Worm (Caenorhabditis elegans) whole organism, early embryonic: ENCODE measurements around the gene daf-14.

Source experiments
- F13C5.2 ChIP-seq: sonication (generic microtip); optimal IDR thresholded peaks from 2 replicates; lab custom pipeline; 2017; ENCODE audit warnings: mild to moderate bottlenecking, missing genetic modification characterization, inconsistent platforms, missing compliant biosample characterization
- aly-1 ChIP-seq: sonication (generic microtip); optimal IDR thresholded peaks from 2 replicates; lab custom pipeline; 2016; ENCODE audit warnings: missing genetic modification characterization, missing compliant biosample characterization
- ama-1 ChIP-seq: fragments of 150-350 bp; optimal IDR thresholded peaks from 2 replicates; lab custom pipeline; 2014
- ceh-13 ChIP-seq: fragments of 200-800 bp; sonication (Bioruptor generic); optimal IDR thresholded peaks from 2 replicates; lab custom pipeline; 2018; ENCODE audit warnings: mild to moderate bottlenecking, missing genetic modification characterization, missing compliant biosample characterization
- flt-1 ChIP-seq: fragments of 200-800 bp; sonication (Bioruptor generic); IDR thresholded peaks from 2 replicates; pipeline ENCODE4 v1.3.6; 2022; ENCODE audit warnings: missing genetic modification characterization, missing compliant biosample characterization
- hmbx-1 ChIP-seq: sonication (generic microtip); optimal IDR thresholded peaks from 2 replicates; lab custom pipeline; 2016; ENCODE audit warnings: mild to moderate bottlenecking, missing genetic modification characterization, missing compliant biosample characterization
- hnd-1 ChIP-seq: sonication (generic microtip); optimal IDR thresholded peaks from 2 replicates; lab custom pipeline; 2016; ENCODE audit warnings: missing genetic modification characterization, missing compliant biosample characterization
- pes-1 ChIP-seq: fragments of 200-800 bp; sonication (Bioruptor generic); IDR thresholded peaks from 2 replicates; pipeline ENCODE4 v1.3.6; 2022; ENCODE audit warnings: missing genetic modification reagents, missing genetic modification characterization, missing compliant biosample characterization
- scrt-1 ChIP-seq: fragments of 200-800 bp; sonication (Bioruptor generic); IDR thresholded peaks from 2 replicates; pipeline ENCODE4 v1.3.6; 2022; ENCODE audit warnings: missing genetic modification characterization, missing compliant biosample characterization
- sea-1 ChIP-seq: fragments of 200-800 bp; sonication (Bioruptor generic); conservative IDR thresholded peaks from 2 replicates; pipeline ENCODE4 v1.3.6; 2022; ENCODE audit warnings: missing genetic modification characterization, missing compliant biosample characterization
- tbx-11 ChIP-seq: fragments of 200-800 bp; sonication (Bioruptor generic); IDR thresholded peaks from 2 replicates; pipeline ENCODE4 v1.3.6; 2022; ENCODE audit warnings: missing genetic modification characterization, missing compliant biosample characterization
- tra-4 ChIP-seq: sonication (generic microtip); optimal IDR thresholded peaks from 2 replicates; lab custom pipeline; 2017; ENCODE audit warnings: missing genetic modification characterization, missing compliant biosample characterization

ce11 chrIV:10216078-10216477 is 34.3 kb upstream of the daf-14 start, which contains the start of gene col-124:
- TF ChIP-seq flt-1 (no peak), ama-1 (lab: Kevin White, UChicago) (no peak), tbx-11 (GFP tag; lab: Robert Waterston, UW) (no peak), sea-1 (GFP tag; lab: Robert Waterston, UW) (no peak), pes-1 (GFP tag; lab: Robert Waterston, UW) (no peak), scrt-1 (no peak), ceh-13 (no peak), aly-1 (no peak), tra-4 (no peak), hmbx-1 (tag; lab: Kevin White, UChicago) (no peak), hnd-1 (no peak), F13C5.2 (tag; lab: Kevin White, UChicago) (no peak)
